Fruit fly (Drosophila melanogaster): ENCODE data around the gene Eogt.

The Eogt gene

DNA sequence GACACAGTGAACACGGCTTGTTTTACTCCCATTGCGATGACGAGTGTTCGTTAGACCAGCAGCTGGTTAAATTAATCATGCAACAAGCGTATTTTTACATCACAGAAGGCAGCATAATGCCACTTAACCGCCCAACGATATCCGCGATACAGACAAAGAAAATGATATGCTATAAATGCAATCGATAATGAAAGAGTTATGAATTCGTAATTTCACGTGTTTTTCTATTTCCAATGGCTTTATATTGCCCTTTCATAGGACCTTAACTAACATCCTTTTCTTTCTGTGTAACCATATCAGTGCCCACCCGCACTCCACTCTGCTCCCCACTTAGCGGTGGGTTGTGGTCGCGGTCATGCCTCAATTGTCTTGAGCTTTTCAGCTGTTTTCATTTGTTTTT is 32.2 kb downstream of the Eogt start (continued):
- TF ChIP-seq usp (GFP tag; optimal IDR thresholded peaks at IDR 0.05) (no peak), HLH4C (GFP tag; IDR thresholded peaks at IDR 0.05; ENCODE audit: partially characterized antibody) (no peak), CG2199 (GFP tag; IDR thresholded peaks at IDR 0.05) (no peak)

DNA sequence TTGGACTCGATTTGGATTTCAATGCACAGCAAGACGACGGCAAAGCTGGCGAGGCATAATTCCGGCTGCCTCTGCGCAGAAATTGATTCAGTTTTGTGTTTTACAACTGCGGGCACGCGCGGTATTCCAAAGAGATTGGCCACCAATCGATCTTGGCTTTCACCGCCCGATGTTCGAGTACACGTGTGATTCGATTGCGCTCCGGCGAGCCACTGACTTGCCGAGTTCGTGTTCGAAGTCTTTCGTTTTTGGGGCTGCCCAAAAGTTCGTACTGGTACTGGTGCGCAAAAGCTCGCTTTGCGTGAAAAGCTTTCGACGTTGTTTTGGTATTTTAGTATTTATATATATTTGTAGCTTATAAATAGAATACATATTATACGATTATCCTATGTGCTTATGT is 34.2 kb downstream of the Eogt start, which contains the start of gene CG18641:
Gene CG18641, minus strand, starts transcription at position 214 of the 400 bp plus-strand sequence.
- TF ChIP-seq chinmo (GFP tag; IDR thresholded peaks at IDR 0.05; ENCODE audit: partially characterized antibody), result 0 out of 4 replicates have a peak, but pooled peaks have one; percentile 25
- 0 out of 3 replicates have a peak, but pooled peaks have one; percentile 14 for TF ChIP-seq knrl (GFP tag; IDR thresholded peaks at IDR 0.05; ENCODE audit: partially characterized antibody)
- peak; percentile 15 for TF ChIP-seq sd (tag; optimal IDR thresholded peaks at IDR 0.05)
- peak; percentile 68 for TF ChIP-seq Med (GFP tag)
- TF ChIP-seq unc-4 (GFP tag; IDR thresholded peaks at IDR 0.05; ENCODE audit: partially characterized antibody), result 0 out of 2 replicates have a peak, but pooled peaks have one; percentile 16
- TF ChIP-seq mam (GFP tag; optimal IDR thresholded peaks at IDR 0.05), result no peak
- peak; percentile 86 for TF ChIP-seq Deaf1 (tag; optimal IDR thresholded peaks at IDR 0.05)
- TF ChIP-seq cato (GFP tag; optimal IDR thresholded peaks at IDR 0.05; ENCODE audit: borderline replicate concordance), result no peak
- TF ChIP-seq CG11247 (GFP tag; IDR thresholded peaks at IDR 0.05), result peak; percentile 53
- TF ChIP-seq sr (GFP tag; IDR thresholded peaks at IDR 0.05), result 0 out of 3 replicates have a peak, but pooled peaks have one; percentile 11
- TF ChIP-seq CG12769 (tag; optimal IDR thresholded peaks at IDR 0.05), result peak; percentile 6
- peak; percentile 53 for TF ChIP-seq Jarid2 (GFP tag; optimal IDR thresholded peaks at IDR 0.05)
- no peak for TF ChIP-seq CG2712 (tag; optimal IDR thresholded peaks at IDR 0.05)
- 0 out of 3 replicates have a peak, but pooled peaks have one; percentile 12 for TF ChIP-seq ci (GFP tag; IDR thresholded peaks at IDR 0.05)
- TF ChIP-seq CG13287 (GFP tag; IDR thresholded peaks at IDR 0.05; ENCODE audit: partially characterized antibody), result peak; percentile 10; the same call in 1 of the 2 replicates
- TF ChIP-seq lov (optimal IDR thresholded peaks at IDR 0.05), result no peak
- 0 out of 3 replicates have a peak, but pooled peaks have one; percentile 12 for TF ChIP-seq lov (GFP tag; IDR thresholded peaks at IDR 0.05)
- no peak for TF ChIP-seq pros (GFP tag; optimal IDR thresholded peaks at IDR 0.05)
- no peak for TF ChIP-seq Eip74EF (GFP tag; optimal IDR thresholded peaks at IDR 0.05)
- TF ChIP-seq CG8388 (GFP tag; optimal IDR thresholded peaks at IDR 0.05), result no peak

DNA sequence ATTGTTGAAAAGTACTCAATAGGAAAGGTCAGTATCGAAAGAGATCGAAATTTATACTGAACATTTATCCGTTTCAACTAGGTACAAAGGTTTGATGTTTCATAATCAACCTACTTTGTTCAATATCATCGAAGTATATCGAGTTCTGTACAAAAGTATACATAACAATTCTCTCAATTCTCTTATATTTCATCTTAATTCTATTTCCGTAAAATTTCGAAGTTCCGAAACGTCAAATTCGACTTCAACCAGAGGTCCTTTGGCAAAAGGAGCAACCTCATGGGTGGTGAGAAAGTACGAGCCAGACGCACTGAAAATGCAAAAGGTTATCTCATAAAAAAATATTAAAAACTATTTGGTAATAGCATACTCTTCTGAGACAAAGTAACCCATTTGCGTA is 35.7 kb downstream of the Eogt start, which contains the start of gene CG31948:
Gene CG31948, minus strand, starts transcription at position 101 of the 400 bp plus-strand sequence.
- TF ChIP-seq MESR4 (GFP tag; optimal IDR thresholded peaks at IDR 0.05) (no peak), Bgb (GFP tag; IDR thresholded peaks at IDR 0.05; ENCODE audit: partially characterized antibody) (no peak), Dp (GFP tag; optimal IDR thresholded peaks at IDR 0.05) (no peak), fd96Cb (tag; optimal IDR thresholded peaks at IDR 0.05) (no peak), Fer2 (tag; optimal IDR thresholded peaks at IDR 0.05) (no peak), sens-2 (GFP tag; IDR thresholded peaks at IDR 0.05) (no peak)

DNA sequence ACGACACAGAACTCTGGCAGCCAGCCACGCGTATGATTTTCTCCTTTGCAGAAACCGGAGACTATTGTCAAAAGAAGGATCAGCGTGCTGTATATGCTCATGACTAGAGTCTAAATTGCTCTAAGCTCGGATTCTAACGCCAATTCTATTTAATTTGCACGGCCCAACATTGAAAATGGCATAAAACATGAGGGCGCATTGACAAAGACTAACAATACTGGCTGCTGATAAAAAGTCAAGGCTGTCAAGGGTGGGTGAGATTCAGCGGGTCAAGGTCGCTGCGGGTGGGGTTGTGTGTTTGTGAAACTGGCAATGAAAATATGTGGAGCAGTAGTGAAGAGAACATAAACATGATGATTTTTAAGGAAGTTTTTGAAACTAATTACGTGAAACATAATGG is 37.0 kb downstream of the Eogt start, which contains the start of gene CG34448:
Gene CG34448, minus strand, starts transcription at position 101 of the 400 bp plus-strand sequence.
- TF ChIP-seq Optix (GFP tag; IDR thresholded peaks at IDR 0.05) (no peak), MBD-R2 (GFP tag; IDR thresholded peaks at IDR 0.05) (no peak), CG11695 (GFP tag; IDR thresholded peaks at IDR 0.05) (no peak), CG3838 (GFP tag; optimal IDR thresholded peaks at IDR 0.05) (no peak), slp2 (GFP tag; optimal IDR thresholded peaks at IDR 0.05) (no peak), CG5180 (GFP tag; optimal IDR thresholded peaks at IDR 0.05) (no peak), CG34224 (GFP tag; IDR thresholded peaks at IDR 0.05; ENCODE audit: partially characterized antibody) (no peak), pum (GFP tag; optimal IDR thresholded peaks at IDR 0.05) (no peak)

Data from whole organism, embryonic.